Worm (Caenorhabditis elegans): ENCODE results near the gene fbxc-40.
"Not testable (repeated sequence)": the region's sequence is repeated elsewhere in the genome, so short reads cannot be mapped to it uniquely, and the experiment has no call there.

Gene fbxc-40

DNA sequence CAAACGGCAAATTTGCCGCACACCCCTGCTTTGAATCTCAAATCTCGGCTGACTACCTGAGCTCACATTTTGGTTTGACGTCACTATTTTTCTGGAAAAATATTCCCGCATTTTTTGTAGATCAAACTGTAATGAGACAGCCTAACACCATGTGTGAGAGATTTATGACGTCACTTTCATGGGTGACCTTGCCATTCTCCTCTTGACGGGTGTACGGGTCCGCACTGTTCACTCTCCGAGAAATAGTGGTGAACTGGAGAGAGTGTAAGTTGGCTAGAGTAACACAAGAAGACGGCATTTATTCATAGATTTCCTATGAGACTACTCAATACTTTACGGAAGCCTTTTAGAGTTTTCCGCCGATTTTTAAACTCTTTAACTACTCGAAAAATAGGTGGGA is at the start of gene fbxc-40:
TSS of gene fbxc-40 (plus strand) at position 301 of the 400 bp plus-strand sequence.
- TF ChIP-seq ceh-16, skn-1, lsy-2 (tag; optimal IDR thresholded peaks at IDR 0.05): not testable (repeated sequence)

DNA sequence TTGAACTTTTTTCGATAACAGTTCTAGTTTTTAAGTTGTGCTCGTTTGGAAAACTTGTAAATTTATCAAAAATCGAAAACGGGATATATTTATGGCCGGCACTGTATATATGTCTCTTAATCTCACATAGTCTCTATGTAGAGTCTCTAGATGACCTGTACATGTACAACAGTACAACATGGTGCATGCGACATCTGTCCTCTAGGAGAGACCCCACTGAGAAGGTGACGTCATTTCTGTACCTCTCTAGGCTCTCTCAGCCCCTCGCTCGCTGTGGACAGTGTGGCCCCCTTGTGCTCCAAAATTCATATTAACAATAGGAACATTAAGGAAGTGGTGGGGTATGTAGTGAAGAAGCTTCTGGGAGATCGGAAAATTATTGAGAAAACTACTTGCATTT is 48.5 kb upstream of the fbxc-40 start:
- TF ChIP-seq nhr-10 (tag; optimal IDR thresholded peaks at IDR 0.05) = no peak
- TF ChIP-seq lin-13 (GFP tag; optimal IDR thresholded peaks at IDR 0.05) = no peak
- no peak for TF ChIP-seq nhr-237 (tag; optimal IDR thresholded peaks at IDR 0.05)
- TF ChIP-seq ztf-1 (GFP tag; conservative IDR thresholded peaks at IDR 0.05) = no peak
- TF ChIP-seq nhr-12 (tag; optimal IDR thresholded peaks at IDR 0.05) = no peak
- no peak for TF ChIP-seq crh-2 (tag; optimal IDR thresholded peaks at IDR 0.05)
- no peak for TF ChIP-seq blmp-1 (tag; optimal IDR thresholded peaks at IDR 0.05; ENCODE audit: insufficient read depth)
- TF ChIP-seq nhr-25 (tag; optimal IDR thresholded peaks at IDR 0.05) = no peak
- no peak for TF ChIP-seq elt-3 (tag; optimal IDR thresholded peaks at IDR 0.05)
- no peak for TF ChIP-seq egl-27 (tag; optimal IDR thresholded peaks at IDR 0.05)
- no peak for TF ChIP-seq unc-55 (GFP tag; optimal IDR thresholded peaks at IDR 0.05)
- TF ChIP-seq gmeb-1 (tag; optimal IDR thresholded peaks at IDR 0.05) = no peak
- TF ChIP-seq lsy-2 (tag; optimal IDR thresholded peaks at IDR 0.05) = no peak
- TF ChIP-seq aly-2 (tag; optimal IDR thresholded peaks at IDR 0.05) = no peak

DNA sequence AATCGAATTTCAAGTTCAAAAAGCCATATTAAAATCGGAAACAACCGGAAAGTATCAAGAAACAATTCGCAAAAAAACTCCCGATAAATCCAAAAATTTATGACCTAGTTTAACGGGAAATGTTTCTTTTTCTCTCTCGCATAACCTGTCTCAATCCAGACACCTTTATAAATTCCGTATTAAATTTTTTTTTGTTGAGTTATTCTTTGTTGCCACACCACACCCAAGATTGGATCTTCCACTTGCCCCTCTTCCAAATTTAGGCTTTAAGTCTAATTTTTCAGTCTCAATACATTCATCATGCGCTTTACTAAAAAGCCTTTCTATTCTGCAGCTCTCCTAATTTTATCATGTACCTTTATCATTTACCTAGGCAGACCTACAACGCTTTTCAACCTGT is 47.3 kb upstream of the fbxc-40 start, which contains the start of gene R07C3.3:
TSS of gene R07C3.3 (plus strand) at position 301 of the 400 bp plus-strand sequence.
- TF ChIP-seq lin-11 (tag; optimal IDR thresholded peaks at IDR 0.05) (no peak), zag-1 (tag; optimal IDR thresholded peaks at IDR 0.05) (no peak), skn-1 (tag; optimal IDR thresholded peaks at IDR 0.05) (no peak), ztf-4 (tag; optimal IDR thresholded peaks at IDR 0.05) (no peak), C34F6.9 (tag; optimal IDR thresholded peaks at IDR 0.05) (no peak), nhr-25 (tag; optimal IDR thresholded peaks at IDR 0.05) (no peak), elt-1 (tag; optimal IDR thresholded peaks at IDR 0.05) (no peak), sma-9 (GFP tag; optimal IDR thresholded peaks at IDR 0.05) (no peak), sma-9 (tag; optimal IDR thresholded peaks at IDR 0.05) (no peak), ztf-1 (GFP tag; conservative IDR thresholded peaks at IDR 0.05) (no peak), ztf-11 (tag; optimal IDR thresholded peaks at IDR 0.05) (no peak), gmeb-1 (tag; optimal IDR thresholded peaks at IDR 0.05) (no peak), nhr-23 (tag; optimal IDR thresholded peaks at IDR 0.05) (no peak), mab-5 (tag; optimal IDR thresholded peaks at IDR 0.05) (no peak), nhr-6 (tag; optimal IDR thresholded peaks at IDR 0.05) (no peak), ZK546.5 (tag; optimal IDR thresholded peaks at IDR 0.05) (no peak), mdl-1 (tag; optimal IDR thresholded peaks at IDR 0.05) (no peak), sem-4 (tag; optimal IDR thresholded peaks at IDR 0.05) (no peak)

DNA sequence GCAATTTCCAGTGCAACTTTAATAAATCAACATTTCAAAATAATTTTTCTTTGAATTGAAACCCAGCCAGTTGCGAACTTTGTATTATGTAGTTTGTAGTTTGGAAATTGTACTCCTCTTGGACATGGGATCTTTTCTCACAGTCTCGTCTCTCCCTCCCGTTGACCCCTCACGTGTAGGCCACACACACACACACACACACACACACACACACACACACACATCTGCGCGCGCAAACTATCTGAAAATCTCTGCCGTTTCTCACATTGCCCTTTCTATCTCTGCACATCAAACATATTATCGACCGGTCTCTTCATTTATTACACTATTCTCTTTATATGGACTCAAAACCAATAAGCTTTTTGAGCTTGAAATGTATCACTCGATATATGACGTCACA is 45.0 kb upstream of the fbxc-40 start, which contains the start of gene fbxc-36:
TSS of gene fbxc-36 (plus strand) at position 205 of the 400 bp plus-strand sequence.
- TF ChIP-seq nhr-25 (tag; optimal IDR thresholded peaks at IDR 0.05) = no peak
- TF ChIP-seq alr-1 (tag; optimal IDR thresholded peaks at IDR 0.05) = no peak
- TF ChIP-seq ceh-16 (tag; optimal IDR thresholded peaks at IDR 0.05) = no peak
- no peak for TF ChIP-seq mbf-1 (tag; optimal IDR thresholded peaks at IDR 0.05)
- no peak for TF ChIP-seq mab-5 (tag; optimal IDR thresholded peaks at IDR 0.05)
- no peak for TF ChIP-seq C34F6.9 (tag; optimal IDR thresholded peaks at IDR 0.05)
- no peak for TF ChIP-seq skn-1 (tag; optimal IDR thresholded peaks at IDR 0.05)
- no peak for TF ChIP-seq lsy-2 (tag; optimal IDR thresholded peaks at IDR 0.05)
- no peak for TF ChIP-seq elt-3 (tag; optimal IDR thresholded peaks at IDR 0.05)
- no peak for TF ChIP-seq snpc-4 (tag; optimal IDR thresholded peaks at IDR 0.05)
- no peak for TF ChIP-seq gmeb-1 (tag; optimal IDR thresholded peaks at IDR 0.05)
- TF ChIP-seq dmd-4 (tag; optimal IDR thresholded peaks at IDR 0.05) = no peak
- TF ChIP-seq peb-1 (tag; optimal IDR thresholded peaks at IDR 0.05) = no peak
- TF ChIP-seq egl-27 (tag; optimal IDR thresholded peaks at IDR 0.05) = no peak
- no peak for TF ChIP-seq Y55F3AM.14 (GFP tag; optimal IDR thresholded peaks at IDR 0.05)
- no peak for TF ChIP-seq fos-1 (tag; optimal IDR thresholded peaks at IDR 0.05)
- no peak for TF ChIP-seq R02D3.7 (tag; optimal IDR thresholded peaks at IDR 0.05)
- TF ChIP-seq unc-55 (GFP tag; optimal IDR thresholded peaks at IDR 0.05) = no peak

All from whole organism, L2 larva.